Worm (Caenorhabditis elegans) whole organism, L3 larva: ENCODE data around the gene F19G12.11.

Source experiments
- R02D3.7 ChIP-seq: fragments of 150-350 bp; optimal IDR thresholded peaks from 2 replicates; lab custom pipeline; 2014; ENCODE audit warnings: missing biosample characterization, missing genetic modification characterization
- ama-1 ChIP-seq: fragments of 150-350 bp; optimal IDR thresholded peaks from 2 replicates; lab custom pipeline; 2018
- ceh-82 ChIP-seq: fragments of 150-350 bp; optimal IDR thresholded peaks from 2 replicates; lab custom pipeline; 2014; ENCODE audit warnings: missing biosample characterization, missing genetic modification characterization
- elt-1 ChIP-seq: fragments of 150-350 bp; optimal IDR thresholded peaks from 2 replicates; lab custom pipeline; 2014; ENCODE audit warnings: missing biosample characterization, missing genetic modification characterization
- jun-1 ChIP-seq: fragments of 150-350 bp; optimal IDR thresholded peaks from 2 replicates; lab custom pipeline; 2014; ENCODE audit warnings: missing biosample characterization, missing genetic modification reagents, missing genetic modification characterization
- nhr-11 ChIP-seq: fragments of 150-350 bp; optimal IDR thresholded peaks from 2 replicates; lab custom pipeline; 2014; ENCODE audit warnings: missing biosample characterization, missing genetic modification characterization
- nhr-237 ChIP-seq: fragments of 150-350 bp; optimal IDR thresholded peaks from 2 replicates; lab custom pipeline; 2014; ENCODE audit warnings: missing biosample characterization, missing genetic modification characterization
- nhr-28 ChIP-seq: fragments of 150-350 bp; optimal IDR thresholded peaks from 2 replicates; lab custom pipeline; 2014; ENCODE audit warnings: missing biosample characterization, missing genetic modification characterization
- nhr-43 ChIP-seq: sonication (generic microtip); optimal IDR thresholded peaks from 2 replicates; lab custom pipeline; 2016; ENCODE audit warnings: mild to moderate bottlenecking, missing genetic modification characterization, missing compliant biosample characterization; ENCODE audit not compliant: poor library complexity, severe bottlenecking
- nhr-76 ChIP-seq: fragments of 150-350 bp; sonication (generic microtip); optimal IDR thresholded peaks from 5 replicates; lab custom pipeline; 2014; ENCODE audit warnings: missing biosample characterization, missing genetic modification characterization
- ztf-11 ChIP-seq: fragments of 150-350 bp; optimal IDR thresholded peaks from 2 replicates; lab custom pipeline; 2014; ENCODE audit warnings: missing biosample characterization, missing genetic modification characterization

ce11 chrX:1401259-1401658, 25.1 kb downstream of the F19G12.11 start, which contains the start of gene ZK402.5:
- TF ChIP-seq elt-1 (tag; lab: Kevin White, UChicago) (no peak), nhr-28 (tag; lab: Kevin White, UChicago) (no peak), jun-1 (tag; lab: Kevin White, UChicago) (no peak), nhr-43 (tag; lab: Kevin White, UChicago) (no peak), ama-1 (no peak), nhr-237 (tag; lab: Kevin White, UChicago) (no peak), nhr-11 (tag; lab: Kevin White, UChicago) (no peak), ceh-82 (tag; lab: Kevin White, UChicago) (no peak), nhr-76 (tag; lab: Kevin White, UChicago) (no peak), R02D3.7 (tag; lab: Kevin White, UChicago) (no peak), ztf-11 (tag; lab: Kevin White, UChicago) (no peak)
